Fruit fly (Drosophila melanogaster) whole organism, embryonic: Measurements from ENCODE around the gene Pvr.

Experiments used
- Ada2b ChIP-seq: fragments of 200-800 bp; sonication (Bioruptor generic); IDR thresholded peaks from 2 replicates; pipeline ENCODE4 v1.3.6; 2022; ENCODE audit warnings: missing biosample characterization, missing genetic modification characterization
- Antp ChIP-seq: fragments of 200-800 bp; sonication (Bioruptor generic); optimal IDR thresholded peaks from 3 replicates; lab custom pipeline; 2016; ENCODE audit warnings: missing biosample characterization, missing genetic modification characterization
- BtbVII ChIP-seq: fragments of 200-800 bp; sonication (Bioruptor generic); optimal IDR thresholded peaks from 3 replicates; lab custom pipeline; 2017; ENCODE audit warnings: missing biosample characterization, mild to moderate bottlenecking, missing genetic modification characterization
- CG10267 ChIP-seq: fragments of 200-800 bp; sonication (Bioruptor generic); optimal IDR thresholded peaks from 2 replicates; lab custom pipeline; 2018; ENCODE audit warnings: missing biosample characterization, mild to moderate bottlenecking, missing genetic modification characterization, moderate library complexity
- CG10462 ChIP-seq: fragments of 200-800 bp; sonication (Bioruptor generic); optimal IDR thresholded peaks from 2 replicates; lab custom pipeline; 2016; ENCODE audit warnings: missing biosample characterization, missing genetic modification characterization
- CG10543 ChIP-seq: fragments of 200-800 bp; sonication (Bioruptor generic); optimal IDR thresholded peaks from 3 replicates; lab custom pipeline; 2017; ENCODE audit warnings: missing biosample characterization, mild to moderate bottlenecking, missing genetic modification characterization, moderate library complexity
- CG11695 ChIP-seq: fragments of 200-800 bp; sonication (Bioruptor generic); IDR thresholded peaks from 3 replicates; pipeline ENCODE4 v1.3.6; 2022; ENCODE audit warnings: missing biosample characterization, missing genetic modification characterization
- CG12071 ChIP-seq: fragments of 200-800 bp; sonication (Bioruptor generic); optimal IDR thresholded peaks from 3 replicates; lab custom pipeline; 2018; ENCODE audit warnings: missing biosample characterization, mild to moderate bottlenecking, missing genetic modification characterization
- CG17829 ChIP-seq: fragments of 200-800 bp; optimal IDR thresholded peaks from 2 replicates; lab custom pipeline; 2019; ENCODE audit warnings: missing biosample characterization, mild to moderate bottlenecking, missing genetic modification characterization, moderate library complexity
- CG18476 ChIP-seq: fragments of 200-800 bp; sonication (Bioruptor generic); optimal IDR thresholded peaks from 2 replicates; lab custom pipeline; 2016; ENCODE audit warnings: missing biosample characterization, mild to moderate bottlenecking, missing genetic modification characterization
- CG2678 ChIP-seq: fragments of 200-800 bp; sonication (Bioruptor generic); optimal IDR thresholded peaks from 3 replicates; lab custom pipeline; 2019; ENCODE audit warnings: missing biosample characterization, mild to moderate bottlenecking, missing genetic modification characterization, moderate library complexity
- CG30403 ChIP-seq: fragments of 200-800 bp; sonication (Bioruptor generic); optimal IDR thresholded peaks from 3 replicates; lab custom pipeline; 2016; ENCODE audit warnings: missing biosample characterization, missing genetic modification characterization
- CG32532 ChIP-seq: fragments of 200-800 bp; sonication (Bioruptor generic); IDR thresholded peaks from 2 replicates; pipeline ENCODE4 v1.3.6; 2022; ENCODE audit warnings: missing biosample characterization, missing genetic modification characterization
- CG3847 ChIP-seq: fragments of 200-800 bp; sonication (Bioruptor generic); IDR thresholded peaks from 2 replicates; pipeline ENCODE4 v1.3.6; 2022; ENCODE audit warnings: missing biosample characterization, missing genetic modification characterization
- CG5180 ChIP-seq: fragments of 200-800 bp; sonication (Bioruptor generic); optimal IDR thresholded peaks from 3 replicates; lab custom pipeline; 2017; ENCODE audit warnings: missing biosample characterization, missing genetic modification characterization, mild to moderate bottlenecking, moderate library complexity, missing genetic modification reagents
- CG6654 ChIP-seq: fragments of 200-800 bp; sonication (Bioruptor generic); optimal IDR thresholded peaks from 2 replicates; lab custom pipeline; 2017; ENCODE audit warnings: missing biosample characterization, mild to moderate bottlenecking, missing genetic modification characterization
- CG6791 ChIP-seq: fragments of 200-800 bp; sonication (Bioruptor generic); IDR thresholded peaks from 3 replicates; pipeline ENCODE4 v1.3.6; 2022; ENCODE audit warnings: missing biosample characterization, missing genetic modification characterization; ENCODE audit not compliant: partially characterized antibody
- CG6854 ChIP-seq: fragments of 200-800 bp; sonication (Bioruptor generic); optimal IDR thresholded peaks from 3 replicates; lab custom pipeline; 2017; ENCODE audit warnings: missing biosample characterization, mild to moderate bottlenecking, missing genetic modification characterization
- CG7839 ChIP-seq: fragments of 200-800 bp; sonication (Bioruptor generic); optimal IDR thresholded peaks from 3 replicates; lab custom pipeline; 2018; ENCODE audit warnings: missing biosample characterization, mild to moderate bottlenecking, missing genetic modification characterization, moderate library complexity
- CG8281 ChIP-seq: fragments of 200-800 bp; sonication (Bioruptor generic); optimal IDR thresholded peaks from 2 replicates; lab custom pipeline; 2018; ENCODE audit warnings: missing biosample characterization, mild to moderate bottlenecking, missing genetic modification characterization, moderate library complexity
- CG9932 ChIP-seq: fragments of 200-800 bp; sonication (Bioruptor generic); IDR thresholded peaks from 2 replicates; pipeline ENCODE4 v1.3.6; 2022; ENCODE audit warnings: missing biosample characterization, missing genetic modification characterization
- CHES-1-like ChIP-seq: fragments of 200-800 bp; sonication (Bioruptor generic); optimal IDR thresholded peaks from 2 replicates; lab custom pipeline; 2016; ENCODE audit warnings: missing biosample characterization, missing genetic modification characterization
- CrebB ChIP-seq: fragments of 200-800 bp; sonication (Bioruptor generic); optimal IDR thresholded peaks from 3 replicates; lab custom pipeline; 2018; ENCODE audit warnings: missing biosample characterization, mild to moderate bottlenecking, missing genetic modification characterization
- Ptx1 ChIP-seq: fragments of 200-800 bp; sonication (Bioruptor generic); IDR thresholded peaks from 2 replicates; pipeline ENCODE4 v1.3.6; 2022; ENCODE audit warnings: missing biosample characterization, missing genetic modification characterization
- Ssrp ChIP-seq: fragments of 200-800 bp; sonication (Bioruptor generic); optimal IDR thresholded peaks from 2 replicates; lab custom pipeline; 2018; ENCODE audit warnings: missing biosample characterization, mild to moderate bottlenecking, missing genetic modification characterization, moderate library complexity
- TFAM ChIP-seq: fragments of 200-800 bp; sonication (Bioruptor generic); optimal IDR thresholded peaks from 2 replicates; lab custom pipeline; 2017; ENCODE audit warnings: missing biosample characterization, missing genetic modification characterization, inconsistent platforms
- Xbp1 ChIP-seq: fragments of 200-800 bp; sonication (Bioruptor generic); optimal IDR thresholded peaks from 3 replicates; lab custom pipeline; 2016; ENCODE audit warnings: missing biosample characterization, mild to moderate bottlenecking, missing genetic modification characterization
- Xrp1 ChIP-seq: fragments of 200-800 bp; sonication (Bioruptor generic); IDR thresholded peaks from 2 replicates; pipeline ENCODE4 v1.3.6; 2022; ENCODE audit warnings: missing biosample characterization, missing genetic modification characterization
- aop ChIP-seq: fragments of 200-800 bp; sonication (Bioruptor generic); IDR thresholded peaks from 2 replicates; pipeline ENCODE4 v1.3.6; 2022; ENCODE audit warnings: missing biosample characterization, missing genetic modification characterization
- cad ChIP-seq: fragments of >200 bp; optimal IDR thresholded peaks from 2 replicates; lab custom pipeline; 2017; ENCODE audit warnings: missing biosample characterization, missing genetic modification characterization
- chn ChIP-seq: fragments of 200-800 bp; sonication (Bioruptor generic); optimal IDR thresholded peaks from 2 replicates; lab custom pipeline; 2016; ENCODE audit warnings: missing biosample characterization, missing genetic modification characterization
- ci ChIP-seq: fragments of 200-800 bp; sonication (Bioruptor generic); IDR thresholded peaks from 3 replicates; pipeline ENCODE4 v1.3.6; 2022; ENCODE audit warnings: missing biosample characterization, missing genetic modification characterization
- corto ChIP-seq: fragments of 200-800 bp; sonication (Bioruptor generic); optimal IDR thresholded peaks from 2 replicates; lab custom pipeline; 2016; ENCODE audit warnings: missing biosample characterization, mild to moderate bottlenecking, missing genetic modification characterization, moderate library complexity
- crp ChIP-seq, 2 experiments: fragments of 200-800 bp; sonication (Bioruptor generic); optimal IDR thresholded peaks; 2 replicates in 1 of 2; 3 replicates in 1 of 2; lab custom pipeline; 2017; ENCODE audit warnings: missing biosample characterization in 2 of 2, missing genetic modification characterization in 2 of 2, mild to moderate bottlenecking in 1 of 2, moderate library complexity in 1 of 2
- dysf ChIP-seq: fragments of 200-800 bp; sonication (Bioruptor generic); IDR thresholded peaks from 3 replicates; pipeline ENCODE4 v1.3.6; 2022; ENCODE audit warnings: missing biosample characterization, missing genetic modification characterization
- eve ChIP-seq, 2 experiments: fragments of >200 bp; optimal IDR thresholded peaks; 2 replicates each; lab custom pipeline; 2017; ENCODE audit warnings: missing biosample characterization in 2 of 2, missing genetic modification characterization in 2 of 2
- gem ChIP-seq: fragments of 200-800 bp; sonication (Bioruptor generic); optimal IDR thresholded peaks from 2 replicates; lab custom pipeline; 2019; ENCODE audit warnings: missing biosample characterization, mild to moderate bottlenecking, missing genetic modification characterization, moderate library complexity
- kni ChIP-seq: fragments of 200-800 bp; sonication (Bioruptor generic); optimal IDR thresholded peaks from 3 replicates; lab custom pipeline; 2017; ENCODE audit warnings: mild to moderate bottlenecking, missing biosample characterization, missing genetic modification reagents, missing genetic modification characterization
- lbe ChIP-seq: fragments of 200-800 bp; sonication (Bioruptor generic); optimal IDR thresholded peaks from 2 replicates; lab custom pipeline; 2016; ENCODE audit warnings: missing biosample characterization, mild to moderate bottlenecking, missing genetic modification characterization
- lov ChIP-seq, 2 experiments: fragments of 200-800 bp in 1 of 2; fragments of >200 bp in 1 of 2; sonication (Bioruptor generic) in 1 of 2; IDR thresholded peaks in 1 of 2; optimal IDR thresholded peaks in 1 of 2; 2 replicates in 1 of 2; 3 replicates in 1 of 2; pipeline versions ENCODE4 v1.3.6 to Lab custom; 2017 to 2022; ENCODE audit warnings: missing biosample characterization in 1 of 2, missing genetic modification characterization in 1 of 2
- nerfin-1 ChIP-seq: fragments of 200-800 bp; sonication (Bioruptor generic); optimal IDR thresholded peaks from 3 replicates; lab custom pipeline; 2019; ENCODE audit warnings: missing biosample characterization, mild to moderate bottlenecking, missing genetic modification characterization, moderate library complexity
- nerfin-2 ChIP-seq: fragments of 200-800 bp; sonication (Bioruptor generic); IDR thresholded peaks from 2 replicates; pipeline ENCODE4 v1.3.6; 2022; ENCODE audit warnings: missing biosample characterization, missing genetic modification characterization; ENCODE audit not compliant: partially characterized antibody
- nmo ChIP-seq: fragments of 200-800 bp; sonication (Bioruptor generic); optimal IDR thresholded peaks from 2 replicates; lab custom pipeline; 2018; ENCODE audit warnings: missing biosample characterization, mild to moderate bottlenecking, missing genetic modification characterization, moderate library complexity
- oc ChIP-seq: fragments of 200-800 bp; sonication (Bioruptor generic); optimal IDR thresholded peaks from 2 replicates; lab custom pipeline; 2018; ENCODE audit warnings: missing biosample characterization, mild to moderate bottlenecking, missing genetic modification characterization, moderate library complexity
- tap ChIP-seq: fragments of 200-800 bp; optimal IDR thresholded peaks from 3 replicates; lab custom pipeline; 2019; ENCODE audit warnings: missing biosample characterization, mild to moderate bottlenecking, missing genetic modification characterization, moderate library complexity
- tio ChIP-seq: fragments of 200-800 bp; sonication (Bioruptor generic); optimal IDR thresholded peaks from 2 replicates; lab custom pipeline; 2017; ENCODE audit warnings: missing biosample characterization, missing genetic modification characterization, inconsistent platforms
- unc-4 ChIP-seq: fragments of 200-800 bp; sonication (Bioruptor generic); IDR thresholded peaks from 2 replicates; pipeline ENCODE4 v1.3.6; 2022; ENCODE audit warnings: missing biosample characterization, missing genetic modification characterization; ENCODE audit not compliant: partially characterized antibody
- vvl ChIP-seq: fragments of 200-800 bp; sonication (Bioruptor generic); IDR thresholded peaks from 2 replicates; pipeline ENCODE4 v1.3.6; 2022; ENCODE audit warnings: missing biosample characterization, missing genetic modification characterization
- zen ChIP-seq: fragments of 200-800 bp; sonication (Bioruptor generic); optimal IDR thresholded peaks from 3 replicates; lab custom pipeline; 2018; ENCODE audit warnings: missing biosample characterization, mild to moderate bottlenecking, missing genetic modification characterization, moderate library complexity

Gene Pvr

DNA sequence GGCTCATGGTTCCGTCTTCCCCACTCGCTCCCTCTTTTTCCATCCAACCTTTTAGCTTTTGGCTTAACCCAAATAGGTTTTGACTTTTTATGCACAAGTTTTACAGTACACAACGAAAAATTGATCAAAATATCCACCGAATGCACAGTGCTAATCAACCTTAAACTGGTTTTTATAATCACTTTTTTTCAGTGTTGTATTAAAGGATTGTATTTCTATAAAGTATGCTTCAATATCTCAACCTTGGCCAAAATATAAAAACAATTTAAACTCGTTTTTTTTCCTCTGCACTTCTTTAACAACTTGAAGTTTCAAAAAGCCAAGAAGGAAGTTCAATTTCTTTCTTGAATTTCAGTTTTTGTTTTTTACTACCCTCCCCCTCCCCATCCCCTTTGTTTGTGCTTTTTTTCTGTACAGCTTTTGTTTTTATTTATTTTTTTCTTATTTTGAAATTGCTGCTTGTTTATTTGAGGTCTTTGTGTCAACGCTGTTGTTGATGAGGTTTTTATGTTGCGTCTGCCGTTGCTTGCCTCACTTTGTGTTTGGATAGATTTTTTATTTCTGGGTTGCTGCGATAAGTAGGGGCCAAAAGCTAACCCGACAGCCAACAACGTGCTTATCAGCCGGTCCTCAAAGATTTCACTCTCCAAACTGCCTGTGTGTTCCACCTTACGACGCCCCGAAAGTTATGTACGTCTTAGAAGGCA is 45.4 kb upstream of the Pvr start (continued):
- TF ChIP-seq zen (no peak), CG9932 (GFP tag; lab: Robert Waterston, UW) (no peak), ci (GFP tag; lab: Robert Waterston, UW) (no peak; the same call in 2 of the 3 replicates), BtbVII (no peak), cad (GFP tag; lab: Kevin White, UChicago) (no peak), CG10462 (GFP tag; lab: Kevin White, UChicago) (no peak), CG2678 (tag; lab: Kevin White, UChicago) (peak; percentile 19), CG6791 (no peak), CG30403 (GFP tag; lab: Kevin White, UChicago) (peak; percentile 12), dysf (no peak), CG10543 (GFP tag; lab: Kevin White, UChicago) (no peak), Antp (GFP tag; lab: Kevin White, UChicago) (no peak), unc-4 (no peak), Ada2b (0 out of 2 replicates have a peak, but pooled peaks have one; percentile 16), Xbp1 (peak; percentile 35), CrebB (tag; lab: Kevin White, UChicago) (no peak), tio (GFP tag; lab: Kevin White, UChicago) (no peak), nerfin-1 (tag; lab: Kevin White, UChicago) (no peak), Ssrp (tag; lab: Kevin White, UChicago) (peak; percentile 29), CG5180 (GFP tag; lab: Kevin White, UChicago) (peak; percentile 33), lbe (GFP tag; lab: Kevin White, UChicago) (no peak), nmo (GFP tag; lab: Kevin White, UChicago) (peak; percentile 33), CG11695 (no peak), chn (GFP tag; lab: Kevin White, UChicago) (no peak), eve (GFP tag; optimal IDR thresholded peaks at IDR 0.05; lab: Kevin White, UChicago) (peak in 1 of 2 experiments; percentile 80), Ptx1 (no peak), kni (GFP tag; lab: Kevin White, UChicago) (peak; percentile 40), CG6854 (no peak), CG18476 (GFP tag; lab: Kevin White, UChicago) (no peak), CHES-1-like (no peak), corto (GFP tag; lab: Kevin White, UChicago) (no peak), lov (optimal IDR thresholded peaks at IDR 0.05; lab: Kevin White, UChicago) (no peak), lov (GFP tag; IDR thresholded peaks at IDR 0.05; lab: Robert Waterston, UW) (no peak), CG8281 (no peak), TFAM (GFP tag; lab: Kevin White, UChicago) (no peak), CG6654 (GFP tag; lab: Kevin White, UChicago) (no peak), CG7839 (tag; lab: Kevin White, UChicago) (peak; percentile 41), vvl (GFP tag; lab: Robert Waterston, UW) (no peak), CG12071 (GFP tag; lab: Kevin White, UChicago) (no peak), Xrp1 (GFP tag; lab: Robert Waterston, UW) (no peak; the same call in 1 of the 2 replicates), oc (no peak), CG10267 (tag; lab: Kevin White, UChicago) (peak; percentile 3), CG32532 (GFP tag; lab: Robert Waterston, UW) (no peak), gem (tag; lab: Kevin White, UChicago) (peak; percentile 59), nerfin-2 (GFP tag; lab: Robert Waterston, UW) (no peak), aop (no peak), crp (GFP tag; optimal IDR thresholded peaks at IDR 0.05; lab: Kevin White, UChicago) (no peak), CG3847 (GFP tag; lab: Robert Waterston, UW) (no peak), CG17829 (peak; percentile 5), tap (no peak)
